Fruit fly (Drosophila melanogaster): ENCODE results near the gene Polr3E.

DNA sequence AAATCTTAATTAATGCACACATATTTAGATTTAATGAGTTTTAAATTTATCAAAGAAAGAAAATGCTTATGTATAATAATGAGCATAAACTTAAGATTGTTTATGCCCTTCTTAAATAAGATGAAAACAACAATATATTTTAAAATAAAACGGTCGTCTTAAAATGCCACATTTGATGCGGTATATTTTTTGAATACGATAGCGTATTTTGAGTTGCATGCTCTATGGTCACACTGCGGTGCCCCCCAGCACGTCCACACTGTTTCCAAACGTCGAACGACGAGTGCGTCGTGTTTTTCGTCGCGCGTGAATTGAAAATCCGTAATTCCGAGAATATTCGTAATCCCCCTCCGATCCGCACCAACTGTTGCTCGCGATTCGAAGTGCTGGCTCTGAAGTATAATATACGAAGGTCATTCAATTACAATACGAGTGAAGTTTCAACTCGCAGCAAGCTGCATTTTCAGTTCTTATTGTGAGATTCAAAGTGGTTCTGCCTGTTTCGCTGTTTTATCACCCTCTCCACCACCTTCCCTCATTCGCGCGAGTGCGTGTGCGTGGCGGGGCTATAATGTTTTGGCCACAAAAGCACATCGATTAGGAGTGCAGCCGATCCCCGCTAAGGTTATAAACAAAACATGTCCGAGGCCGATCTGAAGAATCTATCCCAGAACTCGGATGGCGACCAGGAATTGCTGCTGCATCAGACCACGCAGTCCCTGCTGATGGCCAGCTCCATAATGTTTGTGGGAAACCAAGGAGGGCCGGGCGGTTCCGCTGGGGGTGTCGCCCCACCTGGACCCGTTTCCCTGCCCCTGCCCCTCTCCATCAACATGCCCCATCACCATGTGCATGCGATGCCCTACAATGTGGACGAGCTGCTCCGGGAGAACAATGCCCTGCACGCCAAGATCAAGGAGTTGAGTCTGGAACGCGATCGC, 2.9 kb downstream of the Polr3E start, which contains the start of gene siz:
- TF ChIP-seq insv (optimal IDR thresholded peaks at IDR 0.05): no peak
- TF ChIP-seq ttk (optimal IDR thresholded peaks at IDR 0.05): no peak
- no peak for TF ChIP-seq Sin3A (optimal IDR thresholded peaks at IDR 0.05)
- no peak for TF ChIP-seq psq (optimal IDR thresholded peaks at IDR 0.05)
- no peak for TF ChIP-seq Myc (optimal IDR thresholded peaks at IDR 0.05)
- TF ChIP-seq h (optimal IDR thresholded peaks at IDR 0.05): no peak

All from Kc167 (cell line).